Worm (Caenorhabditis elegans): ENCODE results near the gene acs-14.

DNA sequence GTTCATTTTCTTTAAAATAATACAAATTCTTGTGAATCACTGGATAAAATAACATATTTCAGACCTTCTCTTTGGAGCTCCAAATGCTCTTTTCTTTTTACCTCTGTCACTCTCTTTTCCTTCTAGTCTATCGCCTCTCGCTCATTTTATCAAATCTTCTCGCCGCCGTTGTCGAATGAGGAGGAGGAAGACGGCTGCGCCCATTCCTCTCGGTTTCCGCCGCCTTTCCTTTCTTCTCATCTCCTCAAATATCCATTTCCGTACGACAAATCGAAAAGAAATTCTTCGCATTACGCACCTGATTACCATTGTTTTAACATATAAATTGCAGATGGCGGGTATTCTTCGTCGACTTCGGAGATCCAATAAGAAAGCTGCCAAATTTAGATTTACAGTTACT, 42.4 kb downstream of the acs-14 start, which contains the start of gene ehbp-1:
- TF ChIP-seq flt-1 (GFP tag; IDR thresholded peaks at IDR 0.05): no peak
- TF ChIP-seq ama-1 (optimal IDR thresholded peaks at IDR 0.05): no peak
